Worm (Caenorhabditis elegans) whole organism, L1 larva: ENCODE data around the gene hen-1.

Source experiments
- C04F5.9 ChIP-seq: sonication (generic microtip); optimal IDR thresholded peaks from 2 replicates; lab custom pipeline; 2016; ENCODE audit warnings: missing genetic modification characterization, missing compliant biosample characterization
- F16B12.6 ChIP-seq: fragments of 150-350 bp; optimal IDR thresholded peaks from 2 replicates; lab custom pipeline; 2014; ENCODE audit warnings: missing biosample characterization, missing genetic modification characterization
- Y116A8C.19 ChIP-seq: sonication (generic microtip); optimal IDR thresholded peaks from 2 replicates; lab custom pipeline; 2016; ENCODE audit warnings: missing compliant biosample characterization, missing genetic modification characterization, borderline replicate concordance
- aha-1 ChIP-seq: fragments of 150-350 bp; optimal IDR thresholded peaks from 2 replicates; lab custom pipeline; 2014; ENCODE audit warnings: missing biosample characterization, missing genetic modification characterization
- alr-1 ChIP-seq: fragments of 200-800 bp; sonication (Bioruptor generic); optimal IDR thresholded peaks from 2 replicates; lab custom pipeline; 2018; ENCODE audit warnings: borderline replicate concordance, mild to moderate bottlenecking, missing genetic modification characterization, missing compliant biosample characterization
- aly-2 ChIP-seq: fragments of 150-350 bp; optimal IDR thresholded peaks from 2 replicates; lab custom pipeline; 2014; ENCODE audit warnings: missing biosample characterization, missing genetic modification characterization
- blmp-1 ChIP-seq: fragments of 150-350 bp; optimal IDR thresholded peaks from 2 replicates; lab custom pipeline; 2014; ENCODE audit warnings: missing biosample characterization, missing genetic modification characterization
- ceh-63 ChIP-seq: fragments of 200-800 bp; sonication (Bioruptor generic); optimal IDR thresholded peaks from 2 replicates; lab custom pipeline; 2018; ENCODE audit warnings: mild to moderate bottlenecking, missing genetic modification characterization, missing compliant biosample characterization
- ceh-82 ChIP-seq, 3 experiments: fragments of 150-350 bp in 1 of 3; sonication (generic microtip) in 2 of 3; optimal IDR thresholded peaks; 2 replicates each; lab custom pipeline; 2014 to 2017; ENCODE audit warnings: missing biosample characterization in 3 of 3, missing genetic modification characterization in 3 of 3
- ceh-88 ChIP-seq: fragments of 200-800 bp; sonication (Bioruptor generic); IDR thresholded peaks from 2 replicates; pipeline ENCODE4 v1.3.6; 2022; ENCODE audit warnings: missing genetic modification characterization, missing compliant biosample characterization
- ces-1 ChIP-seq: fragments of 150-350 bp; optimal IDR thresholded peaks from 2 replicates; lab custom pipeline; 2014; ENCODE audit warnings: missing biosample characterization, missing genetic modification reagents, missing genetic modification characterization
- dpl-1 ChIP-seq, 3 experiments: fragments of 150-350 bp in 2 of 3; sonication (generic microtip) in 1 of 3; optimal IDR thresholded peaks; 2 replicates each; lab custom pipeline; 2014 to 2017; ENCODE audit warnings: missing biosample characterization in 3 of 3, missing genetic modification characterization in 3 of 3, missing genetic modification reagents in 3 of 3
- efl-1 ChIP-seq, 4 experiments: fragments of 150-350 bp; optimal IDR thresholded peaks in 3 of 4; peaks in 1 of 4; 1 replicate in 1 of 4; 2 replicates in 3 of 4; lab custom pipeline; 2014; ENCODE audit warnings: missing biosample characterization in 2 of 4, missing genetic modification characterization in 2 of 4, missing genetic modification reagents in 2 of 4
- efl-3 ChIP-seq: fragments of 200-800 bp; sonication (Bioruptor generic); optimal IDR thresholded peaks from 2 replicates; lab custom pipeline; 2018; ENCODE audit warnings: mild to moderate bottlenecking, missing genetic modification characterization, missing compliant biosample characterization
- fkh-4 ChIP-seq: sonication (generic microtip); optimal IDR thresholded peaks from 2 replicates; lab custom pipeline; 2016; ENCODE audit warnings: missing compliant biosample characterization, missing genetic modification characterization, borderline replicate concordance
- fkh-8 ChIP-seq: sonication (generic microtip); optimal IDR thresholded peaks from 2 replicates; lab custom pipeline; 2016; ENCODE audit warnings: mild to moderate bottlenecking, missing genetic modification characterization, missing compliant biosample characterization
- fos-1 ChIP-seq: fragments of 150-350 bp; optimal IDR thresholded peaks from 2 replicates; lab custom pipeline; 2014; ENCODE audit warnings: missing biosample characterization, missing genetic modification characterization
- grh-1 ChIP-seq: fragments of 200-800 bp; sonication (Bioruptor generic); IDR thresholded peaks from 2 replicates; pipeline ENCODE4 v1.3.6; 2022; ENCODE audit warnings: missing genetic modification reagents, missing genetic modification characterization, missing compliant biosample characterization
- hlh-4 ChIP-seq: sonication (generic microtip); optimal IDR thresholded peaks from 2 replicates; lab custom pipeline; 2016; ENCODE audit warnings: mild to moderate bottlenecking, missing genetic modification characterization, missing compliant biosample characterization
- lin-14 ChIP-seq: fragments of 200-800 bp; sonication (Bioruptor generic); optimal IDR thresholded peaks from 2 replicates; lab custom pipeline; 2018; ENCODE audit warnings: mild to moderate bottlenecking, missing genetic modification characterization, moderate library complexity, missing compliant biosample characterization
- lin-15B ChIP-seq: fragments of 150-350 bp; sonication (generic microtip); optimal IDR thresholded peaks from 3 replicates; lab custom pipeline; 2014; ENCODE audit warnings: missing biosample characterization, missing genetic modification characterization
- lin-35 ChIP-seq, 2 experiments: fragments of 150-350 bp; optimal IDR thresholded peaks; 2 replicates each; lab custom pipeline; 2014; ENCODE audit warnings: missing biosample characterization in 2 of 2, missing genetic modification characterization in 2 of 2, missing genetic modification reagents in 2 of 2
- lin-39 ChIP-seq: fragments of 150-350 bp; optimal IDR thresholded peaks from 2 replicates; lab custom pipeline; 2014; ENCODE audit warnings: missing biosample characterization, missing genetic modification reagents, missing genetic modification characterization
- mab-9 ChIP-seq: fragments of 200-800 bp; sonication (Bioruptor generic); IDR thresholded peaks from 2 replicates; pipeline ENCODE4 v1.3.6; 2022; ENCODE audit warnings: missing genetic modification reagents, missing genetic modification characterization, missing compliant biosample characterization
- mdl-1 ChIP-seq, 2 experiments: fragments of 150-350 bp; optimal IDR thresholded peaks; 2 replicates each; lab custom pipeline; 2014 to 2017; ENCODE audit warnings: missing biosample characterization in 2 of 2, missing genetic modification characterization in 2 of 2, inconsistent platforms in 1 of 2
- mef-2 ChIP-seq: fragments of 150-350 bp; optimal IDR thresholded peaks from 2 replicates; lab custom pipeline; 2014; ENCODE audit warnings: missing biosample characterization, missing genetic modification characterization
- mep-1 ChIP-seq: fragments of 150-350 bp; optimal IDR thresholded peaks from 2 replicates; lab custom pipeline; 2014; ENCODE audit warnings: missing biosample characterization, missing genetic modification characterization
- nhr-11 ChIP-seq: fragments of 150-350 bp; optimal IDR thresholded peaks from 2 replicates; lab custom pipeline; 2014; ENCODE audit warnings: missing biosample characterization, missing genetic modification characterization
- nhr-20 ChIP-seq: sonication (generic microtip); optimal IDR thresholded peaks from 2 replicates; lab custom pipeline; 2016; ENCODE audit warnings: mild to moderate bottlenecking, missing genetic modification characterization, missing compliant biosample characterization
- nhr-237 ChIP-seq: fragments of 150-350 bp; optimal IDR thresholded peaks from 2 replicates; lab custom pipeline; 2014; ENCODE audit warnings: missing biosample characterization, missing genetic modification characterization
- nhr-71 ChIP-seq: sonication (generic microtip); optimal IDR thresholded peaks from 2 replicates; lab custom pipeline; 2016; ENCODE audit warnings: mild to moderate bottlenecking, missing genetic modification characterization, moderate library complexity, missing compliant biosample characterization
- nhr-76 ChIP-seq: sonication (generic microtip); optimal IDR thresholded peaks from 2 replicates; lab custom pipeline; 2017; ENCODE audit warnings: missing biosample characterization, missing genetic modification characterization
- nhr-77 ChIP-seq: fragments of 150-350 bp; optimal IDR thresholded peaks from 2 replicates; lab custom pipeline; 2014; ENCODE audit warnings: missing biosample characterization, missing genetic modification characterization
- nhr-84 ChIP-seq: sonication (generic microtip); optimal IDR thresholded peaks from 2 replicates; lab custom pipeline; 2017; ENCODE audit warnings: missing biosample characterization, missing genetic modification characterization
- nhr-85 ChIP-seq: sonication (generic microtip); peaks from one replicate; lab custom pipeline; 2016; ENCODE audit warnings: missing genetic modification characterization, inconsistent platforms, missing compliant biosample characterization
- pqm-1 ChIP-seq: sonication (generic microtip); optimal IDR thresholded peaks from 3 replicates; lab custom pipeline; 2017; ENCODE audit warnings: missing biosample characterization, missing genetic modification characterization
- rnt-1 ChIP-seq: sonication (generic microtip); optimal IDR thresholded peaks from 2 replicates; lab custom pipeline; 2016; ENCODE audit warnings: mild to moderate bottlenecking, missing genetic modification characterization, moderate library complexity, missing compliant biosample characterization
- snu-23 ChIP-seq: sonication (generic microtip); optimal IDR thresholded peaks from 2 replicates; lab custom pipeline; 2016; ENCODE audit warnings: missing genetic modification characterization, missing compliant biosample characterization
- sox-4 ChIP-seq: sonication (generic microtip); optimal IDR thresholded peaks from 2 replicates; lab custom pipeline; 2016; ENCODE audit warnings: missing genetic modification characterization, missing compliant biosample characterization
- sup-37 ChIP-seq: fragments of 200-800 bp; sonication (Bioruptor generic); optimal IDR thresholded peaks from 2 replicates; lab custom pipeline; 2018; ENCODE audit warnings: mild to moderate bottlenecking, missing genetic modification characterization, missing compliant biosample characterization
- swsn-7 ChIP-seq: sonication (generic microtip); optimal IDR thresholded peaks from 2 replicates; lab custom pipeline; 2016; ENCODE audit warnings: missing genetic modification characterization, missing compliant biosample characterization
- tlp-1 ChIP-seq: fragments of 150-350 bp; optimal IDR thresholded peaks from 2 replicates; lab custom pipeline; 2014; ENCODE audit warnings: missing biosample characterization, missing genetic modification characterization
- unc-62 ChIP-seq: fragments of 150-350 bp; optimal IDR thresholded peaks from 2 replicates; lab custom pipeline; 2014; ENCODE audit warnings: missing biosample characterization, missing genetic modification reagents, missing genetic modification characterization
- unc-98 ChIP-seq: fragments of 200-800 bp; sonication (Bioruptor generic); IDR thresholded peaks from 2 replicates; pipeline ENCODE4 v1.3.6; 2022; ENCODE audit warnings: missing genetic modification characterization, missing compliant biosample characterization
- xbp-1 ChIP-seq: sonication (generic microtip); optimal IDR thresholded peaks from 2 replicates; lab custom pipeline; 2016; ENCODE audit warnings: missing genetic modification characterization, missing compliant biosample characterization
- zag-1 ChIP-seq: fragments of 150-350 bp; optimal IDR thresholded peaks from 2 replicates; lab custom pipeline; 2014; ENCODE audit warnings: missing biosample characterization, missing genetic modification characterization
- zip-4 ChIP-seq: fragments of 200-800 bp; sonication (Bioruptor generic); optimal IDR thresholded peaks from 2 replicates; lab custom pipeline; 2018; ENCODE audit warnings: mild to moderate bottlenecking, missing genetic modification characterization, moderate library complexity, missing compliant biosample characterization

The hen-1 gene

ce11 chrX:7076485-7076884 is 40.3 kb downstream of the hen-1 start:
- TF ChIP-seq mab-9 (GFP tag; lab: Robert Waterston, UW) (no peak), nhr-71 (tag; lab: Kevin White, UChicago) (peak; percentile 54), lin-14 (GFP tag; lab: Kevin White, UChicago) (peak; percentile 83), lin-39 (tag; lab: Kevin White, UChicago) (peak; percentile 80), xbp-1 (tag; lab: Kevin White, UChicago) (peak; percentile 34), F16B12.6 (tag; lab: Kevin White, UChicago) (no peak), efl-1 (optimal IDR thresholded peaks at IDR 0.05; lab: Kevin White, UChicago) (no peak), efl-1 (GFP tag; optimal IDR thresholded peaks at IDR 0.05 in 1 of 2; lab: Kevin White, UChicago) (peak in 1 of 2 experiments; percentile 83), swsn-7 (tag; lab: Kevin White, UChicago) (no peak), mdl-1 (tag; optimal IDR thresholded peaks at IDR 0.05; lab: Kevin White, UChicago) (no peak), rnt-1 (peak; percentile 57)

DNA sequence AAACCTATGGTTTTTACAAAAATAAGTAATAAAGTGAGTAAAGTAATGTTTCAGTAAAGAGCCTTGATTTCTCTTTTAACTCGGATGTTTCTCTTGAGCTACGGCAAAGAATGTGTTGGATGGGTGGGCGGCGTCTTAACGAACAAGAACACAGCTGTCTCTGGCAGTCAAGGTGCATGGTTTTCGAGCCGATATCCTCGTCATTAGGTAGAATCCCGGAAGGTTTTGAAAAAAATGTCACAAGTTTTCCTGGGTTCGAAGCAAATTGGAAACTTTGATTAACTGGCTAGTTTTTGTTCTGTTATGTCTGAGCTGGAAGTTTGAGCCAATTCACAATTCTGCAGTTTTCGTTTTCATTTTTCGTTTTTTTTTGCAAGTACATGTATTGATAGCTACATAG is 41.5 kb downstream of the hen-1 start, which contains the start of gene B0403.6:
Gene B0403.6, minus strand, starts transcription at position 101 of the 400 bp plus-strand sequence.
- TF ChIP-seq nhr-237 (tag; lab: Kevin White, UChicago), result no peak
- TF ChIP-seq lin-14 (GFP tag; lab: Kevin White, UChicago), result peak; percentile 23
- TF ChIP-seq, all 84 proteins: peak for 1

DNA sequence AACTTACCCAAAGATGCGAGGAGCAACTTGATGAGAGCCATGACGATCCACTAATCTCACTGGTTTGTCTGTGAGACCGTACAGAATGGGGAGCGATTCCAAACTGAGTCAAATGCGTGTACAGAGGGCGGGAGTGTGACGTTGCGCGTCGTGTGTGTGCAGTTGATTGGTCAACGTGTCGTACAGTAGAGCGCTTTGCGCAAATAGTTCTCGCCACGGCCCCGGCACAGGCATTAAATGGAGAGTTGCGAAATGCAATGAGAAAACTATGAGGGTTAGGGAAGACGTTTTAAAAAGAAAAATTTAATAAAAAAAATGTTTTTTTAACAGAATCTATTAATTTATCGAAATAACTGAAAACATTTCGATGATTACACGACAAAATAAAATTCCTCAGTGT is 48.4 kb downstream of the hen-1 start, which contains the start of gene pdi-6:
Gene pdi-6, minus strand, starts transcription at position 164 of the 400 bp plus-strand sequence.
- TF ChIP-seq nhr-71 (tag; lab: Kevin White, UChicago) (peak; percentile 94), sox-4 (tag; lab: Kevin White, UChicago) (no peak), nhr-76 (tag; lab: Kevin White, UChicago) (peak; percentile 74), efl-3 (GFP tag; lab: Kevin White, UChicago) (no peak), nhr-20 (tag; lab: Kevin White, UChicago) (peak; percentile 90), fkh-8 (tag; lab: Kevin White, UChicago) (peak; percentile 78), ces-1 (no peak), nhr-84 (tag; lab: Kevin White, UChicago) (no peak), C04F5.9 (tag; lab: Kevin White, UChicago) (peak; percentile 60), ceh-63 (no peak), ceh-88 (peak; percentile 84; the same call in 1 of the 2 replicates), zip-4 (GFP tag; lab: Kevin White, UChicago) (peak; percentile 81), sup-37 (peak; percentile 39), mep-1 (peak; percentile 91), nhr-237 (tag; lab: Kevin White, UChicago) (peak; percentile 70), efl-1 (optimal IDR thresholded peaks at IDR 0.05; lab: Kevin White, UChicago) (peak; percentile 76 to 78), efl-1 (GFP tag; optimal IDR thresholded peaks at IDR 0.05 in 1 of 2; lab: Kevin White, UChicago) (peak; percentile 65 to 97), mab-9 (GFP tag; lab: Robert Waterston, UW) (peak; percentile 65), snu-23 (GFP tag; lab: Kevin White, UChicago) (peak; percentile 90), alr-1 (tag; lab: Kevin White, UChicago) (no peak), zag-1 (tag; lab: Kevin White, UChicago) (no peak), fos-1 (tag; lab: Kevin White, UChicago) (peak; percentile 55), unc-98 (GFP tag; lab: Robert Waterston, UW) (peak; percentile 60), F16B12.6 (tag; lab: Kevin White, UChicago) (peak; percentile 64), nhr-85 (peak; percentile 93), grh-1 (GFP tag; lab: Robert Waterston, UW) (peak; percentile 89), lin-14 (GFP tag; lab: Kevin White, UChicago) (peak; percentile 96), fkh-4 (peak; percentile 38), lin-15B (tag; lab: Kevin White, UChicago) (peak; percentile 94), aly-2 (tag; lab: Kevin White, UChicago) (no peak), hlh-4 (tag; lab: Kevin White, UChicago) (no peak), aha-1 (tag; lab: Kevin White, UChicago) (peak; percentile 15), Y116A8C.19 (tag; lab: Kevin White, UChicago) (peak; percentile 6), mef-2 (tag; lab: Kevin White, UChicago) (peak; percentile 15), blmp-1 (tag; lab: Kevin White, UChicago) (peak; percentile 81), dpl-1 (GFP tag; optimal IDR thresholded peaks at IDR 0.05; lab: Kevin White, UChicago) (peak; percentile 67 to 78 (median 76)), nhr-77 (peak; percentile 85), swsn-7 (tag; lab: Kevin White, UChicago) (peak; percentile 84), nhr-11 (tag; lab: Kevin White, UChicago) (peak; percentile 63), ceh-82 (tag; optimal IDR thresholded peaks at IDR 0.05; lab: Kevin White, UChicago) (peak; percentile 85 to 91 (median 87)), pqm-1 (tag; lab: Kevin White, UChicago) (peak; percentile 5), lin-35 (GFP tag; optimal IDR thresholded peaks at IDR 0.05; lab: Kevin White, UChicago) (peak; percentile 70 to 89), unc-62 (GFP tag; lab: Kevin White, UChicago) (no peak), tlp-1 (tag; lab: Kevin White, UChicago) (no peak)
